Worm (Caenorhabditis elegans) whole organism, young adult: ENCODE data around the gene F59A7.7.

Experiments used
- B0336.3 ChIP-seq: fragments of 200-800 bp; sonication (Bioruptor generic); IDR thresholded peaks from 2 replicates; pipeline ENCODE4 v1.3.6; 2022; ENCODE audit warnings: missing genetic modification characterization, missing compliant biosample characterization
- F10E7.11 ChIP-seq: sonication (generic microtip); optimal IDR thresholded peaks from 2 replicates; lab custom pipeline; 2017; ENCODE audit warnings: mild to moderate bottlenecking, missing genetic modification characterization, moderate library complexity, missing compliant biosample characterization
- F33H1.4 ChIP-seq: fragments of 200-800 bp; sonication (Bioruptor generic); IDR thresholded peaks from 2 replicates; pipeline ENCODE4 v1.3.6; 2022; ENCODE audit warnings: missing genetic modification reagents, missing genetic modification characterization, missing compliant biosample characterization
- F39B2.1 ChIP-seq: fragments of 200-800 bp; sonication (Bioruptor generic); IDR thresholded peaks from 2 replicates; pipeline ENCODE4 v1.3.6; 2022; ENCODE audit warnings: missing genetic modification reagents, missing genetic modification characterization, missing compliant biosample characterization
- F49E8.2 ChIP-seq: sonication (generic microtip); optimal IDR thresholded peaks from 3 replicates; lab custom pipeline; 2017; ENCODE audit warnings: missing genetic modification characterization, mild to moderate bottlenecking, missing compliant biosample characterization, antibody characterized with exemption, moderate library complexity; ENCODE audit not compliant: insufficient read depth
- F52B5.7 ChIP-seq: sonication (generic microtip); optimal IDR thresholded peaks from 2 replicates; lab custom pipeline; 2016; ENCODE audit warnings: mild to moderate bottlenecking, missing genetic modification characterization, missing compliant biosample characterization
- F55B11.4 ChIP-seq: sonication (generic microtip); optimal IDR thresholded peaks from 2 replicates; lab custom pipeline; 2016; ENCODE audit warnings: missing compliant biosample characterization, missing genetic modification characterization, borderline replicate concordance; ENCODE audit not compliant: insufficient read depth
- F57A8.1 ChIP-seq: fragments of 200-800 bp; sonication (Bioruptor generic); optimal IDR thresholded peaks from 2 replicates; lab custom pipeline; 2018; ENCODE audit warnings: mild to moderate bottlenecking, missing genetic modification characterization, moderate library complexity, missing compliant biosample characterization
- F57C9.4 ChIP-seq: sonication (generic microtip); optimal IDR thresholded peaks from 2 replicates; lab custom pipeline; 2017; ENCODE audit warnings: mild to moderate bottlenecking, missing genetic modification characterization, missing compliant biosample characterization
- Y79H2A.3 ChIP-seq: fragments of 200-800 bp; sonication (Bioruptor generic); conservative IDR thresholded peaks from 2 replicates; pipeline ENCODE4 v1.3.6; 2022; ENCODE audit warnings: missing genetic modification reagents, missing genetic modification characterization, missing compliant biosample characterization
- atf-7 ChIP-seq: sonication (generic microtip); optimal IDR thresholded peaks from 2 replicates; lab custom pipeline; 2017; ENCODE audit warnings: mild to moderate bottlenecking, missing genetic modification characterization, missing compliant biosample characterization
- attf-3 ChIP-seq: fragments of 200-800 bp; sonication (Bioruptor generic); conservative IDR thresholded peaks from 2 replicates; pipeline ENCODE4 v1.3.6; 2022; ENCODE audit warnings: missing genetic modification reagents, missing genetic modification characterization, missing compliant biosample characterization
- bed-1 ChIP-seq: fragments of 200-800 bp; sonication (Bioruptor generic); IDR thresholded peaks from 2 replicates; pipeline ENCODE4 v1.3.6; 2022; ENCODE audit warnings: missing genetic modification reagents, missing genetic modification characterization, missing compliant biosample characterization
- bed-2 ChIP-seq: fragments of 200-800 bp; sonication (Bioruptor generic); IDR thresholded peaks from 2 replicates; pipeline ENCODE4 v1.3.6; 2022; ENCODE audit warnings: missing genetic modification reagents, missing genetic modification characterization, missing compliant biosample characterization
- cebp-1 ChIP-seq, 2 experiments: fragments of 200-800 bp in 1 of 2; sonication (Bioruptor generic) in 1 of 2; sonication (generic microtip) in 1 of 2; IDR thresholded peaks in 1 of 2; optimal IDR thresholded peaks in 1 of 2; 2 replicates each; pipeline versions ENCODE4 v1.3.6 to Lab custom; 2017 to 2022; ENCODE audit warnings: missing compliant biosample characterization in 2 of 2, missing genetic modification characterization in 2 of 2, mild to moderate bottlenecking in 1 of 2, missing genetic modification reagents in 1 of 2, moderate library complexity in 1 of 2
- cebp-2 ChIP-seq: fragments of 200-800 bp; sonication (Bioruptor generic); IDR thresholded peaks from 2 replicates; pipeline ENCODE4 v1.3.6; 2022; ENCODE audit warnings: missing genetic modification characterization, missing compliant biosample characterization
- ceh-58 ChIP-seq: fragments of 200-800 bp; sonication (Bioruptor generic); IDR thresholded peaks from 2 replicates; pipeline ENCODE4 v1.3.6; 2022; ENCODE audit warnings: missing genetic modification characterization, missing compliant biosample characterization
- die-1 ChIP-seq: sonication (generic microtip); optimal IDR thresholded peaks from 2 replicates; lab custom pipeline; 2016; ENCODE audit warnings: missing genotype, mild to moderate bottlenecking, missing genetic modification characterization, missing compliant biosample characterization
- dpff-1 ChIP-seq: sonication (generic microtip); optimal IDR thresholded peaks from 2 replicates; lab custom pipeline; 2017; ENCODE audit warnings: mild to moderate bottlenecking, missing genetic modification characterization, missing compliant biosample characterization
- dpl-1 ChIP-seq: fragments of 150-350 bp; optimal IDR thresholded peaks from 2 replicates; lab custom pipeline; 2014; ENCODE audit warnings: missing biosample characterization, missing genetic modification reagents, missing genetic modification characterization
- egrh-3 ChIP-seq: fragments of 200-800 bp; sonication (Bioruptor generic); IDR thresholded peaks from 2 replicates; pipeline ENCODE4 v1.3.6; 2022; ENCODE audit warnings: missing genetic modification reagents, missing genetic modification characterization, missing compliant biosample characterization
- gei-17 ChIP-seq: fragments of 200-800 bp; sonication (Bioruptor generic); optimal IDR thresholded peaks from 2 replicates; lab custom pipeline; 2018; ENCODE audit warnings: mild to moderate bottlenecking, missing genetic modification characterization, missing compliant biosample characterization
- hrde-1 ChIP-seq: sonication (generic microtip); optimal IDR thresholded peaks from 2 replicates; lab custom pipeline; 2016; ENCODE audit warnings: missing genetic modification characterization, mild to moderate bottlenecking, missing compliant biosample characterization, moderate library complexity, missing genotype, missing genetic modification reagents, borderline replicate concordance
- lag-1 ChIP-seq: fragments of 200-800 bp; sonication (Bioruptor generic); IDR thresholded peaks from 2 replicates; pipeline ENCODE4 v1.3.6; 2022; ENCODE audit warnings: missing genetic modification reagents, missing genetic modification characterization, missing compliant biosample characterization
- lin-54 ChIP-seq: fragments of 200-800 bp; sonication (Bioruptor generic); optimal IDR thresholded peaks from 2 replicates; lab custom pipeline; 2018; ENCODE audit warnings: mild to moderate bottlenecking, missing genetic modification characterization, missing compliant biosample characterization
- lir-1 ChIP-seq: fragments of 200-800 bp; sonication (Bioruptor generic); conservative IDR thresholded peaks from 2 replicates; pipeline ENCODE4 v1.3.6; 2022; ENCODE audit warnings: missing genetic modification reagents, missing genetic modification characterization, missing compliant biosample characterization
- lsl-1 ChIP-seq: fragments of 200-800 bp; sonication (Bioruptor generic); optimal IDR thresholded peaks from 2 replicates; lab custom pipeline; 2018; ENCODE audit warnings: mild to moderate bottlenecking, missing genetic modification characterization, moderate library complexity, missing compliant biosample characterization
- madf-10 ChIP-seq: sonication (generic microtip); optimal IDR thresholded peaks from 2 replicates; lab custom pipeline; 2016; ENCODE audit warnings: mild to moderate bottlenecking, missing genetic modification characterization, missing compliant biosample characterization
- mel-28 ChIP-seq: sonication (generic microtip); optimal IDR thresholded peaks from 2 replicates; lab custom pipeline; 2016; ENCODE audit warnings: borderline replicate concordance, mild to moderate bottlenecking, missing genetic modification characterization, missing compliant biosample characterization
- mes-4 ChIP-seq: sonication (generic microtip); optimal IDR thresholded peaks from 2 replicates; lab custom pipeline; 2016; ENCODE audit warnings: missing genotype, missing genetic modification characterization, missing compliant biosample characterization
- nfya-2 ChIP-seq: fragments of 200-800 bp; sonication (Bioruptor generic); IDR thresholded peaks from 2 replicates; pipeline ENCODE4 v1.3.6; 2022; ENCODE audit warnings: missing genetic modification reagents, missing genetic modification characterization, missing compliant biosample characterization
- nhr-80 ChIP-seq: sonication (generic microtip); optimal IDR thresholded peaks from 2 replicates; lab custom pipeline; 2016; ENCODE audit warnings: missing genetic modification characterization, missing compliant biosample characterization
- pha-4 ChIP-seq: fragments of 150-350 bp; sonication (generic microtip); optimal IDR thresholded peaks from 2 replicates; lab custom pipeline; 2014; ENCODE audit warnings: missing biosample characterization, missing genetic modification reagents, missing genetic modification characterization
- rec-8 ChIP-seq, 2 experiments: sonication (generic microtip); optimal IDR thresholded peaks; 2 replicates each; lab custom pipeline; 2016; ENCODE audit warnings: mild to moderate bottlenecking in 2 of 2, missing genetic modification characterization in 2 of 2, missing genetic modification reagents in 2 of 2, missing genotype in 2 of 2, missing biosample characterization in 1 of 2, missing compliant biosample characterization in 1 of 2, moderate library complexity in 1 of 2
- sdz-38 ChIP-seq: sonication (generic microtip); optimal IDR thresholded peaks from 2 replicates; lab custom pipeline; 2016; ENCODE audit warnings: missing genotype, missing genetic modification characterization, missing compliant biosample characterization
- sea-2 ChIP-seq: fragments of 200-800 bp; sonication (Bioruptor generic); IDR thresholded peaks from 2 replicates; pipeline ENCODE4 v1.3.6; 2022; ENCODE audit warnings: missing genetic modification characterization, missing compliant biosample characterization
- snpc-1.3 ChIP-seq: sonication (generic microtip); optimal IDR thresholded peaks from 2 replicates; lab custom pipeline; 2017; ENCODE audit warnings: missing genetic modification characterization, mild to moderate bottlenecking, missing compliant biosample characterization, antibody characterized with exemption, moderate library complexity, missing genotype, missing genetic modification reagents; ENCODE audit not compliant: insufficient read depth
- snpc-3.4 ChIP-seq: sonication (generic microtip); optimal IDR thresholded peaks from 2 replicates; lab custom pipeline; 2017; ENCODE audit warnings: missing genetic modification characterization, mild to moderate bottlenecking, missing compliant biosample characterization, antibody characterized with exemption, moderate library complexity, missing genotype, missing genetic modification reagents
- snpc-4 ChIP-seq, 5 experiments: fragments of 150-350 bp in 1 of 5; sonication (generic microtip) in 4 of 5; optimal IDR thresholded peaks; 2 replicates each; lab custom pipeline; 2014 to 2018; ENCODE audit warnings: missing genetic modification characterization in 5 of 5, missing biosample characterization in 3 of 5, antibody characterized with exemption in 2 of 5, mild to moderate bottlenecking in 2 of 5, missing compliant biosample characterization in 2 of 5, missing genotype in 2 of 5, moderate library complexity in 2 of 5, missing genetic modification reagents in 1 of 5
- somi-1 ChIP-seq: fragments of 200-800 bp; sonication (Bioruptor generic); optimal IDR thresholded peaks from 2 replicates; lab custom pipeline; 2018; ENCODE audit warnings: mild to moderate bottlenecking, missing genetic modification characterization, missing compliant biosample characterization
- tbp1 ChIP-seq: fragments of 200-800 bp; sonication (Bioruptor generic); optimal IDR thresholded peaks from 2 replicates; lab custom pipeline; 2018; ENCODE audit warnings: mild to moderate bottlenecking, missing genetic modification characterization, missing compliant biosample characterization
- tbx-9 ChIP-seq: sonication (generic microtip); optimal IDR thresholded peaks from 2 replicates; lab custom pipeline; 2016; ENCODE audit warnings: borderline replicate concordance, missing genetic modification characterization, inconsistent platforms, missing compliant biosample characterization
- ztf-18 ChIP-seq: sonication (generic microtip); optimal IDR thresholded peaks from 2 replicates; lab custom pipeline; 2016; ENCODE audit warnings: missing genotype, mild to moderate bottlenecking, missing genetic modification characterization, missing compliant biosample characterization
- ztf-22 ChIP-seq: fragments of 200-800 bp; sonication (Bioruptor generic); optimal IDR thresholded peaks from 2 replicates; lab custom pipeline; 2018; ENCODE audit warnings: mild to moderate bottlenecking, missing genetic modification characterization, moderate library complexity, missing compliant biosample characterization
- ztf-28 ChIP-seq: fragments of 200-800 bp; sonication (Bioruptor generic); IDR thresholded peaks from 2 replicates; pipeline ENCODE4 v1.3.6; 2022; ENCODE audit warnings: missing genetic modification reagents, missing genetic modification characterization, missing compliant biosample characterization

Gene F59A7.7

ce11 chrV:2004659-2005058 is 7.2 kb upstream of the F59A7.7 start, which contains the start of gene cysl-4:
TSS of gene cysl-4 (plus strand) at chrV:2004959.
- no peak for TF ChIP-seq F57C9.4 (tag; lab: Kevin White, UChicago)
- TF ChIP-seq gei-17 (GFP tag; lab: Kevin White, UChicago) = no peak
- TF ChIP-seq F57A8.1 (GFP tag; lab: Kevin White, UChicago) = no peak
- TF ChIP-seq ztf-22 = no peak
- no peak for TF ChIP-seq lsl-1 (GFP tag; lab: Kevin White, UChicago)
- no peak for TF ChIP-seq cebp-2
- no peak for TF ChIP-seq cebp-1 (GFP tag; IDR thresholded peaks at IDR 0.05; lab: Robert Waterston, UW)
- no peak for TF ChIP-seq cebp-1 (tag; optimal IDR thresholded peaks at IDR 0.05; lab: Kevin White, UChicago)
- TF ChIP-seq F52B5.7 (tag; lab: Kevin White, UChicago) = no peak
- TF ChIP-seq F33H1.4 (GFP tag; lab: Robert Waterston, UW) = no peak
- TF ChIP-seq F49E8.2 (tag; lab: Kevin White, UChicago) = no peak
- no peak for TF ChIP-seq hrde-1 (tag; lab: Kevin White, UChicago)
- no peak for TF ChIP-seq tbp1 (GFP tag; lab: Kevin White, UChicago)
- no peak for TF ChIP-seq die-1 (tag; lab: Kevin White, UChicago)
- no peak for TF ChIP-seq lin-54 (GFP tag; lab: Kevin White, UChicago)
- no peak for TF ChIP-seq F10E7.11
- TF ChIP-seq lag-1 (GFP tag; lab: Robert Waterston, UW) = no peak
- TF ChIP-seq attf-3 (GFP tag; lab: Robert Waterston, UW) = no peak
- TF ChIP-seq dpl-1 (GFP tag; lab: Kevin White, UChicago) = no peak
- no peak for TF ChIP-seq tbx-9 (tag; lab: Kevin White, UChicago)
- no peak for TF ChIP-seq sdz-38 (tag; lab: Kevin White, UChicago)

- TF ChIP-seq mel-28 (tag; lab: Kevin White, UChicago) (no peak), ztf-28 (GFP tag; lab: Robert Waterston, UW) (peak; percentile 84; the same call in 1 of the 2 replicates), snpc-3.4 (tag; lab: Kevin White, UChicago) (no peak), egrh-3 (GFP tag; lab: Robert Waterston, UW) (peak; percentile 42; the same call in 1 of the 2 replicates), mes-4 (no peak), ceh-58 (no peak), attf-3 (GFP tag; lab: Robert Waterston, UW) (peak; percentile 74), ztf-18 (peak; percentile 36), sea-2 (GFP tag; lab: Robert Waterston, UW) (no peak), dpl-1 (GFP tag; lab: Kevin White, UChicago) (peak; percentile 62), atf-7 (tag; lab: Kevin White, UChicago) (no peak), dpff-1 (tag; lab: Kevin White, UChicago) (no peak), F33H1.4 (GFP tag; lab: Robert Waterston, UW) (peak; percentile 75), lir-1 (GFP tag; lab: Robert Waterston, UW) (peak; percentile 57; the same call in 1 of the 2 replicates), Y79H2A.3 (GFP tag; lab: Robert Waterston, UW) (peak; percentile 72), madf-10 (peak; percentile 57), nhr-80 (peak; percentile 61), pha-4 (tag; lab: Kevin White, UChicago) (no peak), tbx-9 (tag; lab: Kevin White, UChicago) (no peak), rec-8 (tag; optimal IDR thresholded peaks at IDR 0.05; lab: Kevin White, UChicago) (no peak), B0336.3 (GFP tag; lab: Robert Waterston, UW) (peak; percentile 65), F55B11.4 (no peak), snpc-4 (GFP tag; optimal IDR thresholded peaks at IDR 0.05; lab: Kevin White, UChicago) (peak; percentile 29), snpc-4 (tag; optimal IDR thresholded peaks at IDR 0.05; lab: Kevin White, UChicago) (peak in 2 of 4 experiments; percentile 25 to 30), snpc-1.3 (tag; lab: Kevin White, UChicago) (peak; percentile 44), F39B2.1 (GFP tag; lab: Robert Waterston, UW) (no peak), bed-1 (GFP tag; lab: Robert Waterston, UW) (no peak), nfya-2 (GFP tag; lab: Robert Waterston, UW) (no peak), bed-2 (GFP tag; lab: Robert Waterston, UW) (0 out of 2 replicates have a peak, but pooled peaks have one; percentile 27), somi-1 (no peak)
Measured at ce11 chrV:2008412-2008811, 3.5 kb upstream of the F59A7.7 start.
